Worm (Caenorhabditis elegans): ENCODE measurements around the gene swip-10.
A peak's percentile ranks its signal among the peaks of the same experiment; 100 is the strongest.

swip-10 gene

DNA sequence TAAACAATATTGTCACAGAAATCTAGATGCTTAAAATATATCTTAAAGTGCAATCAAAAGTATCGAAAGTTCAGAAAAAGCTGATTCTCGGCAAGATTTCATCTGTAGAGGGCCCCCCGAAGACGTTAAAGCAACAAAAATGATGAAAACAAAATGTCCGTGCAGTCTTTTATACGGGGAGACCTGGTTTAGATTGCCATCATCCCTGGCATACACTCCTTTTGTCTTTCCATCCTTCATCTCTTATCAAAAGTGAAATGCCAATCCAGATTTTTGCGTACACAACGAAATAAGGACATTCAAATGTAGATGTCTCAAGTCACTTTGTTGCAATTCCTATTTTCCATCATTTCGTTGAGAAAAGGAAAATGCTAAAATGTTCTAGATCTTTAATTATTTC, 3.9 kb downstream of the swip-10 start:
- no peak for TF ChIP-seq elt-3 (tag; optimal IDR thresholded peaks at IDR 0.05)
- no peak for TF ChIP-seq jun-1 (tag; optimal IDR thresholded peaks at IDR 0.05)
- no peak for TF ChIP-seq aly-2 (tag; optimal IDR thresholded peaks at IDR 0.05)
- no peak for TF ChIP-seq ceh-28 (tag; optimal IDR thresholded peaks at IDR 0.05)
- TF ChIP-seq egl-5 (tag; optimal IDR thresholded peaks at IDR 0.05) = no peak
- no peak for TF ChIP-seq nhr-76 (tag; optimal IDR thresholded peaks at IDR 0.05)
- no peak for TF ChIP-seq nhr-237 (tag; optimal IDR thresholded peaks at IDR 0.05)

DNA sequence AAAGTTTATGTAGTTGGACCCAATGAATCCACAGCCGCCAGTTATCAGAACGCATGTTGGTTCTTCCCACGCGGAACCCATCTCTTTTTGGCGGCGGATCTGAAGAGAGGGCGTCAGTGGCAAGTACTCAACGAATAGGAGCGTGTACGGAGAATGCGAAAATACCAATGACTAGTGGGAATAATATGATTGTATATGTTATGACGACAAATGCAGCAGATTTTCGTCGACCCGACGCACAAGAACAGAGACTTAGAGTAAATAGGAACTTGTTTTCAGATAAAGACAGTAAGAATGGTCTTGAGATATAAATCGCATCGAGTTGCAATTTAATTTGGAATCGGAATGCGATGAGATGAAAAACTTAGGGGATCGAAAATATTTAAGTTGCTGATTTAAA, 5.1 kb downstream of the swip-10 start, which contains the start of gene bus-5:
Gene bus-5, minus strand, starts transcription at position 101 of the 400 bp plus-strand sequence.
- no peak for TF ChIP-seq ceh-82 (tag; optimal IDR thresholded peaks at IDR 0.05)
- no peak for TF ChIP-seq daf-12 (tag; optimal IDR thresholded peaks at IDR 0.05)
- TF ChIP-seq hmg-11 (tag; optimal IDR thresholded peaks at IDR 0.05) = no peak
- no peak for TF ChIP-seq ceh-28 (tag; optimal IDR thresholded peaks at IDR 0.05)
- no peak for TF ChIP-seq R02D3.7 (tag; optimal IDR thresholded peaks at IDR 0.05)
- no peak for TF ChIP-seq lsy-12 (tag; optimal IDR thresholded peaks at IDR 0.05)
- TF ChIP-seq nhr-76 (tag; optimal IDR thresholded peaks at IDR 0.05) = no peak
- no peak for TF ChIP-seq skn-1 (tag; optimal IDR thresholded peaks at IDR 0.05)
- TF ChIP-seq egl-27 (tag; optimal IDR thresholded peaks at IDR 0.05) = no peak
- no peak for TF ChIP-seq ztf-11 (tag; optimal IDR thresholded peaks at IDR 0.05)
- TF ChIP-seq tbx-2 (tag; optimal IDR thresholded peaks at IDR 0.05) = no peak
- TF ChIP-seq fos-1 (tag; optimal IDR thresholded peaks at IDR 0.05) = no peak
- TF ChIP-seq unc-62 (GFP tag; optimal IDR thresholded peaks at IDR 0.05) = no peak
- TF ChIP-seq zag-1 (tag; optimal IDR thresholded peaks at IDR 0.05) = no peak
- TF ChIP-seq nhr-12 (tag; optimal IDR thresholded peaks at IDR 0.05) = no peak
- no peak for TF ChIP-seq snpc-4 (tag; optimal IDR thresholded peaks at IDR 0.05)
- no peak for TF ChIP-seq eor-1 (tag; optimal IDR thresholded peaks at IDR 0.05)

DNA sequence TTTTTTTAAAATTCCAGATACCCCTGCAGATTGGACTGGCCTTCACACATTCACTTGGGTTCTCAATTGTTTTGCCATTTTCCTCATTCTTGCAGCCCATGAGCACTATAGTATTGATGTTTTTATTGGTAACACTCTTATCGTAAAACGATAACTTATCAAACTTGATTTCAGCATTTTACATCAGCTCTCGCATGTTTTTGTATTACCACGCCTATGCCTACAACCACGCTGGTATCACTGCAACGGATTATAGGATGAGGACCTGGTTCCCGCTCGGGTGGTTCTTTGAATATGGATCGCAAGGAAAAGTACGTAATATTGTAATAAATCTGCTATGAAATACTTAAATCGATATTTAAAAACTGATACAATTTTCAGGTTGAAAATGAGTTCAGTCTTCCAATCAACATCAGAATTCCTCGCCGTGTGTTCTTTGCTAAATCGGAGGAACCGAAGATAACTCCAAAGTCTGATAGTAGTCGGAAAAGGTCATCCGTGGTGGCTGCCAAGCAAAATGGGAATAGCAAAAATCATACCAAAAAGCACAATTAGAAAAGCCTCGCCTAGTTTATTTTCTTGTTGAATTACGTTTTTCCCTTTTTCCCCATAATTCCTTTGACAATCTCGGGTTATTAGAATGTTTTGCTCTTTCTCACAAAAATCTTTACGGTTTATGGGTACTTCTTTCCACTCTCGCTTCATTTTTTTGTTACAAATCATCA, 7.3 kb downstream of the swip-10 start:
- peak; percentile 76 for TF ChIP-seq nhr-43 (tag; optimal IDR thresholded peaks at IDR 0.05; ENCODE audit: poor library complexity, severe bottlenecking)
- no peak for TF ChIP-seq elt-3 (tag; optimal IDR thresholded peaks at IDR 0.05)

DNA sequence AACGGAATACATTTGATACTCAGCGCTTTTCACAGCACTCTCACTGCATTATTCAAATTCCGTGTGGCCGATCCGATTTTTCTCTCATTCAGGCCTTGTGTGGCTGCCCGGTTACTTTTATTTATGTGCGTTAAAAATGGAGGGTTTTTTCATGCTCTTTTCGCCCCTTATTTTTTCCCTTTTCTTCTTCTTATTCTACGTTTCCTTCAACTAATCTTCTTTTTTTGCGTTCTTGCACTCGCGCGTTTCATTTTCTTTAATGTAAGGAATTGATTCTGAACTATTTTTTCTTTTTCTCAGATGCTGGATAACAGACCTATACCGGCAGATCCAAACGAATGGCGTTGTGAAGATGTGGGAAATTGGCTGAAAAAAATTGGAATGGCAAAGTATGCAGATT, 9.4 kb downstream of the swip-10 start, which contains the start of gene F53B1.2:
Gene F53B1.2, plus strand, starts transcription at position 301 of the 400 bp plus-strand sequence.
- TF ChIP-seq lsy-12 (tag; optimal IDR thresholded peaks at IDR 0.05) (no peak), ceh-16 (tag; optimal IDR thresholded peaks at IDR 0.05) (no peak), ama-1 (optimal IDR thresholded peaks at IDR 0.05) (no peak), fkh-10 (GFP tag; optimal IDR thresholded peaks at IDR 0.05) (no peak), snpc-4 (tag; optimal IDR thresholded peaks at IDR 0.05) (no peak), nhr-237 (tag; optimal IDR thresholded peaks at IDR 0.05) (no peak), nhr-43 (tag; optimal IDR thresholded peaks at IDR 0.05; ENCODE audit: poor library complexity, severe bottlenecking) (no peak), elt-3 (tag; optimal IDR thresholded peaks at IDR 0.05) (no peak)

DNA sequence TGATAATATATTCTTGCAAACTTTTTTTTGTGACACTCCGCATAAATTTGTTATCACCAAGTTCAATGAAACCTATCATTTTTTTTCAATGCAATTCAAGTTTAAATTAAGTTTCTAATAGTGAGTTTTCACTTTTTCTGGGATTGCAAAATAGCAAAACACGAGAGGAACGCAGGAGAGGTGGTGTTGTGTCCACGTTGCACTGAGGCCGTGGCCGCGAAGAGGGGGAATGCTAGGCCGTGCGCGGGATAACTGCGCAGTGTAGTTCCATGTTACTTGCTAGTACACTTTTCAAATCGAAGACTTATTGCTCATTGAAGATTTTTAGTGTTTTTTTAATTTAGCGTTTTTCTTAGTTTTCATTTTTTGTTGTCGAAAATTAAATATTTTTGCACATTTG, 9.9 kb downstream of the swip-10 start:
- TF ChIP-seq nhr-23 (tag; optimal IDR thresholded peaks at IDR 0.05) (no peak), elt-3 (tag; optimal IDR thresholded peaks at IDR 0.05) (no peak), nfya-1 (tag; optimal IDR thresholded peaks at IDR 0.05; ENCODE audit: insufficient read depth) (no peak), nhr-237 (tag; optimal IDR thresholded peaks at IDR 0.05) (no peak)

DNA sequence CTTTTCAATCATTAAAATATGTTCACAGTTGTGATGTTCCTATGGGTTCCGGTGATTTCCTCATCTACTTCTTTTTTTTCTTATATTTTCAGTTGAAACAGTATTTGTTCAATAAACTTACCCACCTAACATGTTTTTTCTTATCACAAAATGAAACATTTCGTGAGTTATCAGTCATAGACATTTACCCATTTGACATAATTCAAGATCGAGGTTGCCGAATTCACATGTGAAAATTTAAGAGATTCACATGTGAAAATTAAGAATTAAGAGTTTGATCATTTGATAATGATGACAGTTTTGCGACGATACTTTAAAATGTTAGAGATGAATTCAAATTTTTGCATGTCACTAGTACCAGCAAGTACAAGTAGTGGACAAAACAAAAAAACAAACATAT, 10.6 kb downstream of the swip-10 start:
- peak; percentile 88 for TF ChIP-seq elt-2 (tag; optimal IDR thresholded peaks at IDR 0.05)
- no peak for TF ChIP-seq nhr-23 (tag; optimal IDR thresholded peaks at IDR 0.05)
- peak; percentile 64 for TF ChIP-seq pqm-1 (tag; optimal IDR thresholded peaks at IDR 0.05)

DNA sequence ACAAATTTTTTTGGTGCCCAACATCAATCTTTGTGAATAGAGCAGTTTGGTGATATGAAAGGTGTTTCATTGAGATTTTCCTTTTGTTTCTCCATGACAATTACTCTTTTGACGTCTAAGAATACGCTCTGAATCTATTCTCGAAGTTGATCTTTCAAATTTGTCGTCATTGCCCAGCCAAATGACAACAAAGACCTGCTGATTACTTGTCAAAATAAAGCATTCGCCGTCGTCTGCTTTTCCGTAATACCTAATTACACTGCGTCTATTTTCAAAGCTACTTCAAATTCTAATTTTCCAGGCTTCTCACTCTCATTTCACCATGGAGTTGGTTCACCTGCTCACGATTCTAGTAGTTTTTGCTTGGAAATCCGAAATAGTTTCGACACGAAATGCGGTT, 12.8 kb downstream of the swip-10 start, which contains the start of gene F53B1.3:
Gene F53B1.3, plus strand, starts transcription at position 301 of the 400 bp plus-strand sequence.
- TF ChIP-seq skn-1 (tag; optimal IDR thresholded peaks at IDR 0.05) = no peak
